Worm (Caenorhabditis elegans) whole organism, early embryonic: ENCODE data around the gene oac-5.

Source experiments
- pes-1 ChIP-seq: fragments of 200-800 bp; sonication (Bioruptor generic); IDR thresholded peaks from 2 replicates; pipeline ENCODE4 v1.3.6; 2022; ENCODE audit warnings: missing genetic modification reagents, missing genetic modification characterization, missing compliant biosample characterization
- tra-4 ChIP-seq: sonication (generic microtip); optimal IDR thresholded peaks from 2 replicates; lab custom pipeline; 2017; ENCODE audit warnings: missing genetic modification characterization, missing compliant biosample characterization

DNA sequence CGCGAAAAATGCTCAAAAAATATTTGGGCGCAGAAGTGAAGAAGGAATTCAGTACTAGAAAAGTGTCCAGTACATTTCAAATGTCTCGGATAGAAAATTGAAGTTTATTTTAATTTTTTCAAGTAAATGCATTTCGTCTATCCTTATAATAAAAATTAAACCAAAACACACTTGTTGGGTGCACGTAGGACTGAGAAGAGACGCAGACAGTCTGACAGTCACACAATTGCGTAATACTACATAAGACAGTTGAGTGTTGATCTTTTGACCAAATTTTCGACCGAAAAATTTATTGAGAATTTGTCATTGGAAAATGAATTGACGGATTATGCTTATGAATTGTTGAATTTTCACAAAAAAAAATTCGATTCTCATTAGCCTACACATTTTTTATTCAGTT lies 17.0 kb downstream of the oac-5 start, which contains the start of gene oac-7:
- TF ChIP-seq pes-1 (GFP tag; lab: Robert Waterston, UW) = no peak
- no peak for TF ChIP-seq tra-4 (tag; lab: Kevin White, UChicago)
